Worm (Caenorhabditis elegans): ENCODE data around the gene F59A7.12.

DNA sequence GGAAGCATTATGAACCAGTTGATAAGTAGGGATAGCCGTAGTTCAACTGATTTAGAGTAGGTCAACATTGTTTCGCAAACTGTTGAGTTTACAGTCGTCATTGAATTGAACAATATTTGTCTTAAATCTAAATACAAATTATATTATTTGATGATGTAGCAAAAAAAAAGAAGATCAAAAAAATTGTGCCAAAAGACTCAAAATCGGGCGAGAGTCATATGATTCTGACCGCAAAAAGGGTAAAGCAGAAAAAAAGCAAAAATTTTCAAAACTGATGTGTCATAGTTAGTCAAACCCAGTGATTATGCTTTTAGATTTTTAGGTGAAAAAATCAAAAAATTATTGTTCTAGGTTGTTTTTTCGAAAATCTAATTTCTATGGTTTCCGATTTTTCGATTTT is 2.2 kb upstream of the F59A7.12 start, which contains the start of gene srab-13:
- TF ChIP-seq mdl-1 (tag; optimal IDR thresholded peaks at IDR 0.05), result no peak
- no peak for TF ChIP-seq nhr-237 (tag; optimal IDR thresholded peaks at IDR 0.05)
- TF ChIP-seq lin-1 (GFP tag; IDR thresholded peaks at IDR 0.05), result no peak
- TF ChIP-seq zfp-3 (GFP tag; conservative IDR thresholded peaks at IDR 0.05), result no peak
- no peak for TF ChIP-seq ceh-20 (GFP tag; IDR thresholded peaks at IDR 0.05)
- no peak for TF ChIP-seq ZK337.2 (GFP tag; IDR thresholded peaks at IDR 0.05)
- no peak for TF ChIP-seq dpl-1 (GFP tag; optimal IDR thresholded peaks at IDR 0.05)
- TF ChIP-seq ZK546.5 (tag; optimal IDR thresholded peaks at IDR 0.05), result no peak

All from whole organism, L4 larva.